Worm (Caenorhabditis elegans): ENCODE measurements around the gene D1025.10.

DNA sequence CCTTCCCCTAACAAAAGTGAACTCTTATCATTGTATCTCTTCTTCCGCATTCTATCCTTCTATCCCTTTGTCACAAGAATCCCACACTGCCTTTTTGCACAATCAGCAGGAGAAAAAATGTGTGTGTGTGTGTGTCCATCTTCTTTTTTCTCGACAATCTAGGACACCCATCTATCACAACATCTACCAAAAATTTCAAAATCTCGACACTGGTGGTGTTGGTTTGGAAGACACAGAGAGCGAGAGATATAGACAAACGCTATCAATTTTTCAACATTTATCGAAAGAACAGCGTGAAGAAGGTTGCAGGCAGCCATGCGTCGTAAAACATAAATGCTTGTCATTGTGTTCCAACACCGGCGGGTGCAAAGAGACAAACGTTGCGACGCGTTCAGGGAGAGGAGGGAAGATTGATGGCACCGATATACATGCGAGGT, 7.8 kb upstream of the D1025.10 start:
- TF ChIP-seq tbx-2 (tag; optimal IDR thresholded peaks at IDR 0.05) (no peak), Y22D7AL.16 (tag; optimal IDR thresholded peaks at IDR 0.05) (no peak), ceh-2 (tag; optimal IDR thresholded peaks at IDR 0.05) (no peak), fax-1 (tag; optimal IDR thresholded peaks at IDR 0.05) (no peak), ceh-22 (tag; optimal IDR thresholded peaks at IDR 0.05) (no peak), pag-3 (tag; optimal IDR thresholded peaks at IDR 0.05; ENCODE audit: borderline replicate concordance) (no peak), fkh-6 (tag; optimal IDR thresholded peaks at IDR 0.05) (no peak), ets-4 (tag; optimal IDR thresholded peaks at IDR 0.05) (no peak), ceh-6 (GFP tag; optimal IDR thresholded peaks at IDR 0.05) (no peak), ama-1 (optimal IDR thresholded peaks at IDR 0.05) (no peak), dmd-4 (tag; optimal IDR thresholded peaks at IDR 0.05; ENCODE audit: borderline replicate concordance) (no peak)

All from whole organism, late embryonic.